Fruit fly (Drosophila melanogaster) whole organism, embryonic: ENCODE data around the gene Gen.
A peak's percentile ranks its signal among the peaks of the same experiment; 100 is the strongest.

ENCODE experiments used
- Blimp-1 ChIP-seq: fragments of 200-800 bp; sonication (Bioruptor generic); optimal IDR thresholded peaks from 3 replicates; lab custom pipeline; 2018; ENCODE audit warnings: missing biosample characterization, missing genetic modification characterization, mild to moderate bottlenecking, moderate library complexity, missing genetic modification reagents
- Bteb2 ChIP-seq: fragments of 200-800 bp; sonication (Bioruptor generic); optimal IDR thresholded peaks from 2 replicates; lab custom pipeline; 2016; ENCODE audit warnings: missing biosample characterization, missing genetic modification characterization
- CG10274 ChIP-seq: fragments of 200-800 bp; sonication (Bioruptor generic); optimal IDR thresholded peaks from 3 replicates; lab custom pipeline; 2017; ENCODE audit warnings: missing biosample characterization, mild to moderate bottlenecking, missing genetic modification characterization
- CG10959 ChIP-seq: fragments of 200-800 bp; sonication (Bioruptor generic); IDR thresholded peaks from 2 replicates; pipeline ENCODE4 v1.3.6; 2022; ENCODE audit warnings: missing biosample characterization, missing genetic modification characterization
- CG11093 ChIP-seq: fragments of 200-800 bp; sonication (Bioruptor generic); IDR thresholded peaks from 3 replicates; pipeline ENCODE4 v1.3.6; 2022; ENCODE audit warnings: missing biosample characterization, missing genetic modification characterization
- CG11696 ChIP-seq: fragments of 200-800 bp; sonication (Bioruptor generic); IDR thresholded peaks from 2 replicates; pipeline ENCODE4 v1.3.6; 2022; ENCODE audit warnings: missing biosample characterization, missing genetic modification characterization
- CG1233 ChIP-seq: fragments of 200-800 bp; sonication (Bioruptor generic); optimal IDR thresholded peaks from 4 replicates; lab custom pipeline; 2018; ENCODE audit warnings: missing biosample characterization, mild to moderate bottlenecking, missing genetic modification characterization
- CG12391 ChIP-seq: fragments of 200-800 bp; sonication (Bioruptor generic); optimal IDR thresholded peaks from 3 replicates; lab custom pipeline; 2018; ENCODE audit warnings: missing biosample characterization, mild to moderate bottlenecking, missing genetic modification characterization, moderate library complexity
- CG15601 ChIP-seq: fragments of 200-800 bp; sonication (Bioruptor generic); optimal IDR thresholded peaks from 3 replicates; lab custom pipeline; 2019; ENCODE audit warnings: missing biosample characterization, mild to moderate bottlenecking, missing genetic modification characterization, moderate library complexity
- CG15696 ChIP-seq: fragments of 200-800 bp; sonication (Bioruptor generic); optimal IDR thresholded peaks from 2 replicates; lab custom pipeline; 2019; ENCODE audit warnings: missing biosample characterization, mild to moderate bottlenecking, missing genetic modification characterization, moderate library complexity
- CG16813 ChIP-seq: fragments of 200-800 bp; sonication (Bioruptor generic); IDR thresholded peaks from 3 replicates; pipeline ENCODE4 v1.3.6; 2022; ENCODE audit warnings: missing biosample characterization, missing genetic modification characterization; ENCODE audit not compliant: partially characterized antibody
- CG16815 ChIP-seq: fragments of 200-800 bp; sonication (Bioruptor generic); optimal IDR thresholded peaks from 3 replicates; lab custom pipeline; 2017; ENCODE audit warnings: missing biosample characterization, mild to moderate bottlenecking, missing genetic modification characterization
- CG17385 ChIP-seq: fragments of 200-800 bp; sonication (Bioruptor generic); optimal IDR thresholded peaks from 3 replicates; lab custom pipeline; 2018; ENCODE audit warnings: missing biosample characterization, mild to moderate bottlenecking, missing genetic modification characterization
- CG2202 ChIP-seq: fragments of 200-800 bp; sonication (Bioruptor generic); optimal IDR thresholded peaks from 2 replicates; lab custom pipeline; 2018; ENCODE audit warnings: missing biosample characterization, mild to moderate bottlenecking, missing genetic modification characterization
- CG2889 ChIP-seq: fragments of 200-800 bp; sonication (Bioruptor generic); IDR thresholded peaks from 3 replicates; pipeline ENCODE4 v1.3.6; 2022; ENCODE audit warnings: missing biosample characterization, missing genetic modification characterization
- CG31224 ChIP-seq: fragments of 200-800 bp; sonication (Bioruptor generic); IDR thresholded peaks from 2 replicates; pipeline ENCODE4 v1.3.6; 2022; ENCODE audit warnings: missing biosample characterization, missing genetic modification characterization
- CG33213 ChIP-seq: fragments of 200-800 bp; sonication (Bioruptor generic); optimal IDR thresholded peaks from 3 replicates; lab custom pipeline; 2016; ENCODE audit warnings: missing biosample characterization, missing genetic modification characterization
- CG33557 ChIP-seq: fragments of 200-800 bp; sonication (Bioruptor generic); optimal IDR thresholded peaks from 2 replicates; lab custom pipeline; 2019; ENCODE audit warnings: missing biosample characterization, mild to moderate bottlenecking, missing genetic modification characterization, moderate library complexity
- CG3407 ChIP-seq: fragments of 200-800 bp; sonication (Bioruptor generic); optimal IDR thresholded peaks from 2 replicates; lab custom pipeline; 2018; ENCODE audit warnings: missing biosample characterization, mild to moderate bottlenecking, missing genetic modification characterization
- CG34376 ChIP-seq: fragments of 200-800 bp; sonication (Bioruptor generic); optimal IDR thresholded peaks from 2 replicates; lab custom pipeline; 2018; ENCODE audit warnings: missing biosample characterization, mild to moderate bottlenecking, missing genetic modification characterization
- CG3726 ChIP-seq: fragments of 200-800 bp; sonication (Bioruptor generic); IDR thresholded peaks from 3 replicates; pipeline ENCODE4, ENCODE4 v1.3.6; 2022; ENCODE audit warnings: missing biosample characterization, missing genetic modification characterization
- CG3838 ChIP-seq: fragments of 200-800 bp; sonication (Bioruptor generic); optimal IDR thresholded peaks from 3 replicates; lab custom pipeline; 2016; ENCODE audit warnings: missing biosample characterization, missing genetic modification characterization
- CG43689 ChIP-seq: fragments of 200-800 bp; sonication (Bioruptor generic); IDR thresholded peaks from 2 replicates; pipeline ENCODE4 v1.3.6; 2022; ENCODE audit warnings: missing biosample characterization, missing genetic modification characterization
- CG4404 ChIP-seq: fragments of 200-800 bp; sonication (Bioruptor generic); IDR thresholded peaks from 2 replicates; pipeline ENCODE4 v1.3.6; 2022; ENCODE audit warnings: missing biosample characterization, missing genetic modification characterization
- CG6765 ChIP-seq: fragments of 200-800 bp; sonication (Bioruptor generic); optimal IDR thresholded peaks from 3 replicates; lab custom pipeline; 2017; ENCODE audit warnings: missing biosample characterization, mild to moderate bottlenecking, missing genetic modification characterization
- CG9215 ChIP-seq: fragments of 200-800 bp; sonication (Bioruptor generic); IDR thresholded peaks from 2 replicates; pipeline ENCODE4 v1.3.6; 2022; ENCODE audit warnings: missing biosample characterization, missing genetic modification characterization
- D ChIP-seq, 2 experiments: fragments of 200-800 bp in 1 of 2; fragments of >200 bp in 1 of 2; sonication (Bioruptor generic) in 1 of 2; optimal IDR thresholded peaks; 2 replicates in 1 of 2; 3 replicates in 1 of 2; lab custom pipeline; 2017; ENCODE audit warnings: mild to moderate bottlenecking in 1 of 2, missing biosample characterization in 1 of 2, missing genetic modification characterization in 1 of 2, missing genetic modification reagents in 1 of 2
- Dll ChIP-seq: fragments of 200-800 bp; sonication (Bioruptor generic); IDR thresholded peaks from 4 replicates; pipeline ENCODE4 v1.3.6; 2022; ENCODE audit warnings: missing biosample characterization, missing genetic modification characterization; ENCODE audit not compliant: partially characterized antibody
- Gsc ChIP-seq: fragments of 200-800 bp; sonication (Bioruptor generic); IDR thresholded peaks from 2 replicates; pipeline ENCODE4 v1.3.6; 2022; ENCODE audit warnings: missing biosample characterization, missing genetic modification characterization
- Hey ChIP-seq: fragments of 200-800 bp; sonication (Bioruptor generic); optimal IDR thresholded peaks from 3 replicates; lab custom pipeline; 2018; ENCODE audit warnings: missing biosample characterization, mild to moderate bottlenecking, missing genetic modification characterization
- Nf-YA ChIP-seq: fragments of 200-800 bp; sonication (Bioruptor generic); IDR thresholded peaks from 2 replicates; pipeline ENCODE4 v1.3.6; 2022; ENCODE audit warnings: missing biosample characterization, missing genetic modification characterization
- Nf-YB ChIP-seq: fragments of 200-800 bp; sonication (Bioruptor generic); optimal IDR thresholded peaks from 3 replicates; lab custom pipeline; 2019; ENCODE audit warnings: missing biosample characterization, mild to moderate bottlenecking, missing genetic modification characterization, moderate library complexity
- Ravus ChIP-seq: fragments of 200-800 bp; sonication (Bioruptor generic); IDR thresholded peaks from 2 replicates; pipeline ENCODE4 v1.3.6; 2022; ENCODE audit warnings: missing biosample characterization, missing genetic modification characterization
- Sox102F ChIP-seq: fragments of 200-800 bp; sonication (Bioruptor generic); optimal IDR thresholded peaks from 2 replicates; lab custom pipeline; 2018; ENCODE audit warnings: missing biosample characterization, mild to moderate bottlenecking, missing genetic modification characterization, moderate library complexity
- abd-A ChIP-seq: fragments of 200-800 bp; sonication (Bioruptor generic); optimal IDR thresholded peaks from 3 replicates; lab custom pipeline; 2019; ENCODE audit warnings: missing biosample characterization, mild to moderate bottlenecking, missing genetic modification characterization, moderate library complexity
- ato ChIP-seq: fragments of 200-800 bp; sonication (Bioruptor generic); IDR thresholded peaks from 2 replicates; pipeline ENCODE4 v1.3.6; 2022; ENCODE audit warnings: missing biosample characterization, missing genetic modification characterization; ENCODE audit not compliant: partially characterized antibody
- chif ChIP-seq, 2 experiments: fragments of 200-800 bp; sonication (Bioruptor generic); optimal IDR thresholded peaks; 3 replicates each; lab custom pipeline; 2016; ENCODE audit warnings: missing biosample characterization in 2 of 2, missing genetic modification characterization in 2 of 2
- ems ChIP-seq: fragments of 200-800 bp; sonication (Bioruptor generic); optimal IDR thresholded peaks from 3 replicates; lab custom pipeline; 2016; ENCODE audit warnings: missing biosample characterization, missing genetic modification characterization
- h ChIP-seq: fragments of >200 bp; optimal IDR thresholded peaks from 2 replicates; lab custom pipeline; 2017
- ind ChIP-seq: fragments of 200-800 bp; sonication (Bioruptor generic); optimal IDR thresholded peaks from 3 replicates; lab custom pipeline; 2016; ENCODE audit warnings: missing biosample characterization, missing genetic modification characterization
- jumu ChIP-seq: fragments of 200-800 bp; sonication (Bioruptor generic); optimal IDR thresholded peaks from 3 replicates; lab custom pipeline; 2016; ENCODE audit warnings: missing biosample characterization, missing genetic modification characterization
- ken ChIP-seq: fragments of 200-800 bp; sonication (Bioruptor generic); IDR thresholded peaks from 3 replicates; pipeline ENCODE4 v1.3.6; 2022; ENCODE audit warnings: missing biosample characterization, missing genetic modification characterization
- maf-S ChIP-seq: fragments of 200-800 bp; sonication (Bioruptor generic); optimal IDR thresholded peaks from 2 replicates; lab custom pipeline; 2016; ENCODE audit warnings: missing biosample characterization, missing genetic modification characterization
- repo ChIP-seq: fragments of 200-800 bp; sonication (Bioruptor generic); optimal IDR thresholded peaks from 2 replicates; lab custom pipeline; 2016; ENCODE audit warnings: missing biosample characterization, missing genetic modification characterization
- run ChIP-seq: fragments of 200-800 bp; sonication (Bioruptor generic); optimal IDR thresholded peaks from 3 replicates; lab custom pipeline; 2018; ENCODE audit warnings: missing biosample characterization, mild to moderate bottlenecking, missing genetic modification characterization
- slou ChIP-seq: fragments of 200-800 bp; sonication (Bioruptor generic); optimal IDR thresholded peaks from 3 replicates; lab custom pipeline; 2016; ENCODE audit warnings: missing biosample characterization, missing genetic modification characterization
- tx ChIP-seq: fragments of 200-800 bp; sonication (Bioruptor generic); optimal IDR thresholded peaks from 2 replicates; lab custom pipeline; 2016; ENCODE audit warnings: missing biosample characterization, missing genetic modification characterization
- vvl ChIP-seq: fragments of 200-800 bp; sonication (Bioruptor generic); IDR thresholded peaks from 2 replicates; pipeline ENCODE4 v1.3.6; 2022; ENCODE audit warnings: missing biosample characterization, missing genetic modification characterization
- zf30C ChIP-seq: fragments of 200-800 bp; sonication (Bioruptor generic); optimal IDR thresholded peaks from 3 replicates; lab custom pipeline; 2018; ENCODE audit warnings: missing biosample characterization, mild to moderate bottlenecking, missing genetic modification characterization

Gene Gen

dm6 chr3L:5154917-5155613 lies 2.9 kb upstream of the Gen start (continued):
- TF ChIP-seq Nf-YA (GFP tag; lab: Robert Waterston, UW) (peak; percentile 52; the same call in 1 of the 2 replicates), zf30C (peak; percentile 72), CG34376 (GFP tag; lab: Kevin White, UChicago) (peak; percentile 79), slou (GFP tag; lab: Kevin White, UChicago) (no peak), Blimp-1 (GFP tag; lab: Kevin White, UChicago) (peak; percentile 74), maf-S (GFP tag; lab: Kevin White, UChicago) (peak; percentile 63), CG2202 (no peak), CG3726 (GFP tag; lab: Robert Waterston, UW) (no peak), chif (GFP tag; optimal IDR thresholded peaks at IDR 0.05; lab: Kevin White, UChicago) (peak; percentile 55 to 69), Gsc (GFP tag; lab: Robert Waterston, UW) (no peak), CG17385 (GFP tag; lab: Kevin White, UChicago) (peak; percentile 70), CG16815 (GFP tag; lab: Kevin White, UChicago) (peak; percentile 32), CG3407 (peak; percentile 61), Bteb2 (GFP tag; lab: Kevin White, UChicago) (peak; percentile 74), repo (GFP tag; lab: Kevin White, UChicago) (peak; percentile 52), h (lab: Kevin White, UChicago) (no peak), jumu (GFP tag; lab: Kevin White, UChicago) (peak; percentile 68), CG10274 (GFP tag; lab: Kevin White, UChicago) (no peak), CG6765 (GFP tag; lab: Kevin White, UChicago) (peak; percentile 18), CG33557 (GFP tag; lab: Kevin White, UChicago) (no peak), CG9215 (GFP tag; lab: Robert Waterston, UW) (no peak), ems (GFP tag; lab: Kevin White, UChicago) (peak; percentile 20), CG16813 (GFP tag; lab: Robert Waterston, UW) (no peak), CG1233 (GFP tag; lab: Kevin White, UChicago) (peak; percentile 33), CG31224 (GFP tag; lab: Robert Waterston, UW) (peak; percentile 92), CG4404 (no peak), Sox102F (GFP tag; lab: Kevin White, UChicago) (peak; percentile 80), CG2889 (GFP tag; lab: Robert Waterston, UW) (no peak; the same call in 2 of the 3 replicates), Hey (tag; lab: Kevin White, UChicago) (peak; percentile 2), CG15696 (no peak), ken (GFP tag; lab: Robert Waterston, UW) (peak; percentile 85), Ravus (GFP tag; lab: Robert Waterston, UW) (peak; percentile 45), vvl (GFP tag; lab: Robert Waterston, UW) (no peak; the same call in 1 of the 2 replicates), CG15601 (tag; lab: Kevin White, UChicago) (peak; percentile 34), tx (peak; percentile 64), CG11696 (GFP tag; lab: Robert Waterston, UW) (peak; percentile 76), Dll (GFP tag; lab: Robert Waterston, UW) (no peak), CG33213 (GFP tag; lab: Kevin White, UChicago) (peak; percentile 63), CG10959 (GFP tag; lab: Robert Waterston, UW) (peak; percentile 51), run (tag; lab: Kevin White, UChicago) (peak; percentile 41), CG43689 (GFP tag; lab: Robert Waterston, UW) (no peak; the same call in none of the 2 replicates), CG3838 (GFP tag; lab: Kevin White, UChicago) (peak; percentile 38), Nf-YB (GFP tag; lab: Kevin White, UChicago) (no peak), CG12391 (peak; percentile 75), ind (GFP tag; lab: Kevin White, UChicago) (peak; percentile 80), CG11093 (GFP tag; lab: Robert Waterston, UW) (peak; percentile 55; the same call in 1 of the 3 replicates), abd-A (tag; lab: Kevin White, UChicago) (peak; percentile 100), D (optimal IDR thresholded peaks at IDR 0.05; lab: Kevin White, UChicago) (no peak), D (GFP tag; optimal IDR thresholded peaks at IDR 0.05; lab: Kevin White, UChicago) (peak; percentile 46), ato (GFP tag; lab: Robert Waterston, UW) (no peak)
